Fruit fly (Drosophila melanogaster): ENCODE measurements around the gene OtopLa.

Gene OtopLa

DNA sequence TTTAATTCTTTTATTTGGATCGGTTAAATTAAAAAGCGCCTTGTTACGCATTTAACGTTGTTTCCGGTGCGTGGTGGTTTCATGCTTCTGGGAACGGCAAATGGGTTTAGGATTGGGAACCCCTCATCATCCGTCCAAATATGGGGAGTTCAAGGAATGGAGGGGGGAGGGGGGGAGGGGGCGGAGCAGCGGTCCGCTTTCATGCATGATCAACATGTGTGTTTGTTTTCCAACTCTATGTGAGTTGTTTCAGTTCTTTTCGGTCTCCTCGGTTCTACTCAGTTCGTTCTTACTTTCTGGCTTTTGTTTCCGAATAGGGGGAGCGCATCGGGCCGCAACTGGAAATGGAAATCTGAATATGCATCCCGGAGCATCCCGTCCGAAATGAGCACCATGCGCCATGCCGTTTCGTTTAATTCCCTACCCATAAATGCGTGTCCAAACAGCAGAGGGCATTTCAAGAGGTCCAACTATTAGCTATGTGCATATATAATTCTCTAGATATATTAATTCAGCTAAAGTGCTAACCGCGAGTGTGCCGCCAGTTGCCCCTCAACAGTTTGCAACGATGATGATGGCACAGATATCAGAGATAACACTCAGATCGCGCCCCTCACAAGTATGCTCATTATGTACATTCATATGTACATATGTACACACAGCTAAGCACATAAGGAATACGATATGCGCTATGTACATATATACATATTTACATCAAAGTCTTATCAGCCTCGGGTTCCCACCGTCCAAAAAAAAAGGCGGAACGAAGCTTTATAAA is 29.3 kb upstream of the OtopLa start (continued):
- peak; percentile 47 for TF ChIP-seq CG15479 (GFP tag; optimal IDR thresholded peaks at IDR 0.05)
- peak; percentile 88 for TF ChIP-seq CG17385 (GFP tag; optimal IDR thresholded peaks at IDR 0.05)
- TF ChIP-seq CG2129 (GFP tag; IDR thresholded peaks at IDR 0.05; ENCODE audit: partially characterized antibody): no peak
- peak; percentile 80 for TF ChIP-seq ERR (GFP tag; optimal IDR thresholded peaks at IDR 0.05)
- peak; percentile 98 for TF ChIP-seq CG15696 (tag; optimal IDR thresholded peaks at IDR 0.05)
- TF ChIP-seq CG7786 (GFP tag; optimal IDR thresholded peaks at IDR 0.05): peak; percentile 58
- peak; percentile 38 for TF ChIP-seq Abd-B (GFP tag; optimal IDR thresholded peaks at IDR 0.05)
- peak; percentile 16 for TF ChIP-seq Usf (GFP tag; optimal IDR thresholded peaks at IDR 0.05)
- peak; percentile 92 for TF ChIP-seq Kr (GFP tag; optimal IDR thresholded peaks at IDR 0.05)
- TF ChIP-seq CG17912 (GFP tag; optimal IDR thresholded peaks at IDR 0.05): peak; percentile 98
- no peak for TF ChIP-seq lov (optimal IDR thresholded peaks at IDR 0.05)
- TF ChIP-seq lov (GFP tag; IDR thresholded peaks at IDR 0.05): peak; percentile 96
- no peak for TF ChIP-seq jigr1 (GFP tag; IDR thresholded peaks at IDR 0.05)
- peak; percentile 55 for TF ChIP-seq CG17802 (tag; optimal IDR thresholded peaks at IDR 0.05)
- TF ChIP-seq sens-2 (GFP tag; IDR thresholded peaks at IDR 0.05): peak; percentile 85
- peak; percentile 87 for TF ChIP-seq CG16863 (GFP tag; optimal IDR thresholded peaks at IDR 0.05)
- peak; percentile 89 for TF ChIP-seq tio (GFP tag; optimal IDR thresholded peaks at IDR 0.05)
- peak; percentile 79 for TF ChIP-seq cato (GFP tag; optimal IDR thresholded peaks at IDR 0.05; ENCODE audit: borderline replicate concordance)
- peak; percentile 90 for TF ChIP-seq ems (GFP tag; optimal IDR thresholded peaks at IDR 0.05)
- peak; percentile 83 for TF ChIP-seq danr (GFP tag; IDR thresholded peaks at IDR 0.05)
- TF ChIP-seq chn (GFP tag; optimal IDR thresholded peaks at IDR 0.05): peak; percentile 71
- peak; percentile 67 for TF ChIP-seq CG14050 (GFP tag; IDR thresholded peaks at IDR 0.05)
- peak; percentile 95 for TF ChIP-seq CG15011 (GFP tag; optimal IDR thresholded peaks at IDR 0.05)
- TF ChIP-seq CG12104 (GFP tag; optimal IDR thresholded peaks at IDR 0.05): peak; percentile 97
- TF ChIP-seq CG34376 (GFP tag; optimal IDR thresholded peaks at IDR 0.05): peak; percentile 95
- TF ChIP-seq CG10267 (tag; optimal IDR thresholded peaks at IDR 0.05): peak; percentile 75
- peak; percentile 99 for TF ChIP-seq Asciz (GFP tag; optimal IDR thresholded peaks at IDR 0.05)
- TF ChIP-seq B-H2 (GFP tag; optimal IDR thresholded peaks at IDR 0.05): peak; percentile 93
- TF ChIP-seq MTF-1 (GFP tag; optimal IDR thresholded peaks at IDR 0.05; ENCODE audit: borderline replicate concordance): peak; percentile 98
- peak; percentile 82 for TF ChIP-seq CG18262 (tag; optimal IDR thresholded peaks at IDR 0.05)
- TF ChIP-seq br (optimal IDR thresholded peaks at IDR 0.05): no peak
- peak; percentile 59; the same call in 1 of the 2 replicates for TF ChIP-seq CkIIα-i1 (GFP tag; IDR thresholded peaks at IDR 0.05)
- peak; percentile 61; the same call in 1 of the 2 replicates for TF ChIP-seq lmd (GFP tag; IDR thresholded peaks at IDR 0.05)
- peak; percentile 49 for TF ChIP-seq CG9437 (GFP tag; optimal IDR thresholded peaks at IDR 0.05)
- TF ChIP-seq Rfx (GFP tag; IDR thresholded peaks at IDR 0.05): peak; percentile 91
- TF ChIP-seq CG7745 (tag; optimal IDR thresholded peaks at IDR 0.05): peak; percentile 95
- TF ChIP-seq CG34422 (GFP tag; IDR thresholded peaks at IDR 0.05): peak; percentile 74; the same call in 2 of the 3 replicates
- TF ChIP-seq ken (GFP tag; IDR thresholded peaks at IDR 0.05): peak; percentile 84
- TF ChIP-seq CG31441 (GFP tag; IDR thresholded peaks at IDR 0.05): peak; percentile 93
- no peak for TF ChIP-seq CG34224 (GFP tag; IDR thresholded peaks at IDR 0.05; ENCODE audit: partially characterized antibody)
- peak; percentile 90 for TF ChIP-seq sd (tag; optimal IDR thresholded peaks at IDR 0.05)
- TF ChIP-seq caup (GFP tag; optimal IDR thresholded peaks at IDR 0.05; ENCODE audit: severe bottlenecking): peak; percentile 97
- peak; percentile 97 for TF ChIP-seq ci (GFP tag; IDR thresholded peaks at IDR 0.05)
- peak; percentile 72; the same call in 1 of the 2 replicates for TF ChIP-seq E2f1 (GFP tag; IDR thresholded peaks at IDR 0.05)
- peak; percentile 98 for TF ChIP-seq CG10543 (GFP tag; optimal IDR thresholded peaks at IDR 0.05)
- TF ChIP-seq CG11398 (GFP tag; optimal IDR thresholded peaks at IDR 0.05): peak; percentile 91
- no peak for TF ChIP-seq Dll (GFP tag; IDR thresholded peaks at IDR 0.05; ENCODE audit: partially characterized antibody)
- peak; percentile 93 for TF ChIP-seq CG6854 (GFP tag; optimal IDR thresholded peaks at IDR 0.05)
- TF ChIP-seq CG13624 (GFP tag; optimal IDR thresholded peaks at IDR 0.05): peak; percentile 78
